Worm (Caenorhabditis elegans) whole organism, L4 larva: ENCODE data around the gene D2045.7.

Experiments
- F26F4.8 ChIP-seq: fragments of 200-800 bp; sonication (Bioruptor generic); conservative IDR thresholded peaks from 2 replicates; pipeline ENCODE4 v1.3.6; 2022; ENCODE audit warnings: missing genetic modification characterization, missing compliant biosample characterization
- F37D6.2 ChIP-seq: sonication (generic microtip); optimal IDR thresholded peaks from 2 replicates; lab custom pipeline; 2016; ENCODE audit warnings: mild to moderate bottlenecking, missing genetic modification characterization, missing compliant biosample characterization
- Y48G9A.11 ChIP-seq: fragments of 200-800 bp; sonication (Bioruptor generic); IDR thresholded peaks from 2 replicates; pipeline ENCODE4 v1.3.6; 2022; ENCODE audit warnings: missing genetic modification reagents, missing genetic modification characterization, missing compliant biosample characterization
- Y5F2A.4 ChIP-seq: fragments of 200-800 bp; sonication (Bioruptor generic); optimal IDR thresholded peaks from 2 replicates; lab custom pipeline; 2018; ENCODE audit warnings: mild to moderate bottlenecking, missing genetic modification characterization, missing compliant biosample characterization
- ZK337.2 ChIP-seq: fragments of 200-800 bp; sonication (Bioruptor generic); IDR thresholded peaks from 2 replicates; pipeline ENCODE4 v1.3.6; 2022; ENCODE audit warnings: missing genetic modification reagents, missing genetic modification characterization, missing compliant biosample characterization
- aha-1 ChIP-seq: fragments of 150-350 bp; peaks from one replicate; lab custom pipeline; 2014; ENCODE audit warnings: missing biosample characterization, missing genetic modification characterization
- aly-2 ChIP-seq: sonication (generic microtip); optimal IDR thresholded peaks from 2 replicates; lab custom pipeline; 2018; ENCODE audit warnings: missing biosample characterization, missing genetic modification characterization
- ama-1 ChIP-seq: fragments of 150-350 bp; optimal IDR thresholded peaks from 2 replicates; lab custom pipeline; 2014; ENCODE audit warnings: inconsistent platforms, mixed read lengths
- ceh-20 ChIP-seq: fragments of 200-800 bp; sonication (Bioruptor generic); IDR thresholded peaks from 2 replicates; pipeline ENCODE4 v1.3.6; 2022; ENCODE audit warnings: missing genetic modification reagents, missing genetic modification characterization, missing compliant biosample characterization
- ceh-28 ChIP-seq: fragments of 150-350 bp; optimal IDR thresholded peaks from 2 replicates; lab custom pipeline; 2014; ENCODE audit warnings: missing biosample characterization, missing genetic modification reagents, missing genetic modification characterization
- ceh-44 ChIP-seq: fragments of 200-800 bp; sonication (Bioruptor generic); IDR thresholded peaks from 2 replicates; pipeline ENCODE4 v1.3.6; 2022; ENCODE audit warnings: missing genetic modification reagents, missing genetic modification characterization, missing compliant biosample characterization
- ceh-82 ChIP-seq: sonication (generic microtip); optimal IDR thresholded peaks from 2 replicates; lab custom pipeline; 2017; ENCODE audit warnings: missing biosample characterization, missing genetic modification characterization
- ces-1 ChIP-seq: fragments of 150-350 bp; sonication (generic microtip); optimal IDR thresholded peaks from 4 replicates; lab custom pipeline; 2014; ENCODE audit warnings: missing biosample characterization, missing genetic modification reagents, missing genetic modification characterization
- cey-2 ChIP-seq: sonication (generic microtip); optimal IDR thresholded peaks from 3 replicates; lab custom pipeline; 2017; ENCODE audit warnings: missing genetic modification characterization, mild to moderate bottlenecking, missing compliant biosample characterization, antibody characterized with exemption, borderline replicate concordance; ENCODE audit not compliant: insufficient read depth
- daf-16 ChIP-seq, 3 experiments: sonication (generic microtip); optimal IDR thresholded peaks; 2 replicates each; lab custom pipeline; 2016 to 2017; ENCODE audit warnings: missing genetic modification characterization in 3 of 3, missing genetic modification reagents in 3 of 3, mild to moderate bottlenecking in 2 of 3, missing compliant biosample characterization in 2 of 3, missing biosample characterization in 1 of 3, moderate library complexity in 1 of 3
- dmd-6 ChIP-seq: fragments of 200-800 bp; sonication (Bioruptor generic); IDR thresholded peaks from 2 replicates; pipeline ENCODE4 v1.3.6; 2022; ENCODE audit warnings: missing genetic modification reagents, missing genetic modification characterization, missing compliant biosample characterization
- dve-1 ChIP-seq: sonication (generic microtip); optimal IDR thresholded peaks from 2 replicates; lab custom pipeline; 2017; ENCODE audit warnings: antibody characterized with exemption, mild to moderate bottlenecking, missing genetic modification characterization, missing compliant biosample characterization; ENCODE audit not compliant: insufficient read depth
- egl-27 ChIP-seq: sonication (generic microtip); optimal IDR thresholded peaks from 3 replicates; lab custom pipeline; 2017; ENCODE audit warnings: missing biosample characterization, missing genetic modification reagents, missing genetic modification characterization
- egl-43 ChIP-seq: fragments of 200-800 bp; sonication (Bioruptor generic); IDR thresholded peaks from 2 replicates; pipeline ENCODE4 v1.3.6; 2022; ENCODE audit warnings: missing genetic modification reagents, missing genetic modification characterization, missing compliant biosample characterization
- fkh-10 ChIP-seq: fragments of 150-350 bp; optimal IDR thresholded peaks from 2 replicates; lab custom pipeline; 2014; ENCODE audit warnings: missing biosample characterization, missing genetic modification reagents, missing genetic modification characterization
- fos-1 ChIP-seq: fragments of 150-350 bp; optimal IDR thresholded peaks from 2 replicates; lab custom pipeline; 2014; ENCODE audit warnings: missing biosample characterization, missing genetic modification characterization
- hlh-11 ChIP-seq: fragments of 200-800 bp; sonication (Bioruptor generic); optimal IDR thresholded peaks from 2 replicates; lab custom pipeline; 2018; ENCODE audit warnings: mild to moderate bottlenecking, missing genetic modification characterization, missing compliant biosample characterization
- hlh-30 ChIP-seq: sonication (generic microtip); optimal IDR thresholded peaks from 2 replicates; lab custom pipeline; 2017; ENCODE audit warnings: antibody characterized with exemption, mild to moderate bottlenecking, missing genetic modification characterization, missing compliant biosample characterization; ENCODE audit not compliant: insufficient read depth
- hmg-1.1 ChIP-seq: fragments of 200-800 bp; sonication (Bioruptor generic); IDR thresholded peaks from 2 replicates; pipeline ENCODE4 v1.3.6; 2022; ENCODE audit warnings: missing genetic modification reagents, missing genetic modification characterization, missing compliant biosample characterization
- jun-1 ChIP-seq: fragments of 150-350 bp; optimal IDR thresholded peaks from 2 replicates; lab custom pipeline; 2014; ENCODE audit warnings: missing biosample characterization, missing genetic modification reagents, missing genetic modification characterization
- lin-15B ChIP-seq: fragments of 150-350 bp; sonication (generic microtip); optimal IDR thresholded peaks from 3 replicates; lab custom pipeline; 2014; ENCODE audit warnings: missing biosample characterization, missing genetic modification characterization
- lin-29 ChIP-seq: fragments of 200-800 bp; sonication (Bioruptor generic); IDR thresholded peaks from 2 replicates; pipeline ENCODE4 v1.3.6; 2022; ENCODE audit warnings: missing genetic modification reagents, missing genetic modification characterization, missing compliant biosample characterization
- lin-38 ChIP-seq: fragments of 200-800 bp; sonication (Bioruptor generic); IDR thresholded peaks from 2 replicates; pipeline ENCODE4 v1.3.6; 2022; ENCODE audit warnings: missing genetic modification reagents, missing genetic modification characterization, missing compliant biosample characterization
- lir-3 ChIP-seq: sonication (generic microtip); optimal IDR thresholded peaks from 2 replicates; lab custom pipeline; 2016; ENCODE audit warnings: mild to moderate bottlenecking, missing genetic modification characterization, missing compliant biosample characterization
- nhr-11 ChIP-seq: fragments of 150-350 bp; optimal IDR thresholded peaks from 2 replicates; lab custom pipeline; 2014; ENCODE audit warnings: missing biosample characterization, missing genetic modification characterization
- nhr-28 ChIP-seq: fragments of 150-350 bp; optimal IDR thresholded peaks from 2 replicates; lab custom pipeline; 2014; ENCODE audit warnings: missing biosample characterization, missing genetic modification characterization
- nhr-48 ChIP-seq: sonication (generic microtip); optimal IDR thresholded peaks from 2 replicates; lab custom pipeline; 2016; ENCODE audit warnings: mild to moderate bottlenecking, missing genetic modification characterization, missing compliant biosample characterization
- nhr-76 ChIP-seq: fragments of 150-350 bp; optimal IDR thresholded peaks from 2 replicates; lab custom pipeline; 2014; ENCODE audit warnings: missing biosample characterization, missing genetic modification characterization
- nhr-77 ChIP-seq: fragments of 150-350 bp; optimal IDR thresholded peaks from 2 replicates; lab custom pipeline; 2014; ENCODE audit warnings: missing biosample characterization, missing genetic modification characterization
- php-3 ChIP-seq: fragments of 200-800 bp; sonication (Bioruptor generic); IDR thresholded peaks from 2 replicates; pipeline ENCODE4 v1.3.6; 2022; ENCODE audit warnings: missing genetic modification reagents, missing genetic modification characterization, missing compliant biosample characterization
- saeg-2 ChIP-seq: fragments of 200-800 bp; sonication (Bioruptor generic); IDR thresholded peaks from 2 replicates; pipeline ENCODE4 v1.3.6; 2022; ENCODE audit warnings: missing genetic modification reagents, missing genetic modification characterization, missing compliant biosample characterization
- skn-1 ChIP-seq: fragments of 150-350 bp; optimal IDR thresholded peaks from 2 replicates; lab custom pipeline; 2014; ENCODE audit warnings: missing biosample characterization, missing genetic modification characterization
- snpc-4 ChIP-seq: fragments of 150-350 bp; optimal IDR thresholded peaks from 2 replicates; lab custom pipeline; 2014; ENCODE audit warnings: missing biosample characterization, missing genetic modification characterization
- spr-1 ChIP-seq: sonication (generic microtip); optimal IDR thresholded peaks from 2 replicates; lab custom pipeline; 2016; ENCODE audit warnings: mild to moderate bottlenecking, missing genetic modification characterization, missing compliant biosample characterization
- tag-97 ChIP-seq: fragments of 200-800 bp; sonication (Bioruptor generic); IDR thresholded peaks from 2 replicates; pipeline ENCODE4 v1.3.6; 2022; ENCODE audit warnings: missing genetic modification characterization, missing compliant biosample characterization
- unc-62 ChIP-seq, 3 experiments: fragments of 150-350 bp in 1 of 3; sonication (generic microtip); optimal IDR thresholded peaks in 2 of 3; peaks in 1 of 3; 1 replicate in 1 of 3; 2 replicates in 2 of 3; lab custom pipeline; 2014 to 2017; ENCODE audit warnings: missing biosample characterization in 3 of 3, missing genetic modification characterization in 3 of 3, missing genetic modification reagents in 3 of 3, missing genotype in 1 of 3
- zag-1 ChIP-seq: fragments of 150-350 bp; optimal IDR thresholded peaks from 2 replicates; lab custom pipeline; 2014; ENCODE audit warnings: missing biosample characterization, missing genetic modification characterization
- zfp-2 ChIP-seq: sonication (generic microtip); optimal IDR thresholded peaks from 2 replicates; lab custom pipeline; 2016; ENCODE audit warnings: mild to moderate bottlenecking, missing genetic modification characterization, missing compliant biosample characterization

Gene D2045.7

ce11 chrIII:10474945-10475344 is 4.3 kb upstream of the D2045.7 start, which contains the start of gene D2045.9:
Gene D2045.9, plus strand, starts transcription at chrIII:10475245.
- TF ChIP-seq lin-15B (tag; lab: Kevin White, UChicago) = no peak
- TF ChIP-seq ceh-82 = no peak
- no peak for TF ChIP-seq ama-1 (lab: Kevin White, UChicago)
- TF ChIP-seq hlh-30 = no peak
- TF ChIP-seq, all 104 proteins: peak for 0

DNA sequence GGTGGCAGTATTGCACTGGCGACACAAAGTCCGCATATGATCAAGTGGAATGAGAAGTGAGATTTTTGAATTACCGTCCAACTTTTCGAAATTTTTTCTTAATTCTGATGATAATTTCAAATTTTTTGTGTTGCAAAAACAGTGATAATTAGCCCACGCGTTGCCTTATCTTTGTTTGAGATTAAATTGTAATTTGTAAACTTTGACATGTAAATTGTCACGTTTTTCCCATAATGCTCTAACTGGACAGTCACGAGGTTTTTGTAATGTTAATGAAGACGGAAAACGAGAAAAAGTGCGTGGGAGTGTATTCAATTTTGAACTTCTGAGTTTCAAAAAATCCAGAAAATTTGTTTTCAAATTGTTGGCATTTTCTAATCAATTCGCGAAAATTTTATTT is 2.2 kb downstream of the D2045.7 start:
- no peak for TF ChIP-seq aha-1 (tag; lab: Kevin White, UChicago)
- TF ChIP-seq aly-2 (tag; lab: Kevin White, UChicago) = no peak
- no peak for TF ChIP-seq snpc-4 (tag; lab: Kevin White, UChicago)
- TF ChIP-seq daf-16 (GFP tag; optimal IDR thresholded peaks at IDR 0.05; lab: Kevin White, UChicago) = no peak
- peak; percentile 29 for TF ChIP-seq daf-16 (tag; optimal IDR thresholded peaks at IDR 0.05; lab: Kevin White, UChicago)
- TF ChIP-seq hlh-11 (tag; lab: Kevin White, UChicago) = peak; percentile 11
- no peak for TF ChIP-seq F37D6.2 (tag; lab: Kevin White, UChicago)
- no peak for TF ChIP-seq Y5F2A.4
- no peak for TF ChIP-seq php-3 (GFP tag; lab: Robert Waterston, UW)
- no peak for TF ChIP-seq skn-1
- TF ChIP-seq dmd-6 (GFP tag; lab: Robert Waterston, UW) = 0 out of 2 replicates have a peak, but pooled peaks have one; percentile 25
- no peak for TF ChIP-seq ces-1 (GFP tag; lab: Kevin White, UChicago)
- no peak for TF ChIP-seq ceh-28 (tag; lab: Kevin White, UChicago)
- TF ChIP-seq saeg-2 (GFP tag; lab: Robert Waterston, UW) = no peak
- no peak for TF ChIP-seq nhr-76 (tag; lab: Kevin White, UChicago)
- no peak for TF ChIP-seq nhr-11 (tag; lab: Kevin White, UChicago)
- peak; percentile 12 for TF ChIP-seq hlh-30
- no peak for TF ChIP-seq nhr-48 (tag; lab: Kevin White, UChicago)
- TF ChIP-seq lin-29 (GFP tag; lab: Robert Waterston, UW) = no peak
- TF ChIP-seq jun-1 (tag; lab: Kevin White, UChicago) = no peak
- TF ChIP-seq lin-38 (GFP tag; lab: Robert Waterston, UW) = no peak
- no peak for TF ChIP-seq ceh-44 (GFP tag; lab: Robert Waterston, UW)
- no peak for TF ChIP-seq hmg-1.1 (GFP tag; lab: Robert Waterston, UW)
- TF ChIP-seq zag-1 (tag; lab: Kevin White, UChicago) = no peak
- TF ChIP-seq egl-27 (tag; lab: Kevin White, UChicago) = no peak
- no peak for TF ChIP-seq F26F4.8 (GFP tag; lab: Robert Waterston, UW)
- TF ChIP-seq lir-3 (tag; lab: Kevin White, UChicago) = no peak
- TF ChIP-seq nhr-28 = no peak
- no peak for TF ChIP-seq cey-2 (tag; lab: Kevin White, UChicago)
- no peak for TF ChIP-seq egl-43
- no peak for TF ChIP-seq ZK337.2 (GFP tag; lab: Robert Waterston, UW)
- TF ChIP-seq fkh-10 (GFP tag; lab: Kevin White, UChicago) = no peak
- no peak for TF ChIP-seq ceh-20 (GFP tag; lab: Robert Waterston, UW)
- peak in 1 of 2 experiments; percentile 93 for TF ChIP-seq unc-62 (GFP tag; optimal IDR thresholded peaks at IDR 0.05 in 1 of 2; lab: Kevin White, UChicago)
- TF ChIP-seq unc-62 (tag; optimal IDR thresholded peaks at IDR 0.05; lab: Kevin White, UChicago) = no peak
- no peak for TF ChIP-seq tag-97 (GFP tag; lab: Robert Waterston, UW)
- no peak for TF ChIP-seq fos-1
- peak; percentile 64 for TF ChIP-seq dve-1
- TF ChIP-seq zfp-2 = no peak
- TF ChIP-seq nhr-77 = no peak
- TF ChIP-seq Y48G9A.11 = no peak
- TF ChIP-seq spr-1 (tag; lab: Kevin White, UChicago) = no peak
